Fruit fly (Drosophila melanogaster) whole organism, embryonic: Measurements from ENCODE around the gene CG3448.

ENCODE experiments used
- Atf-2 ChIP-seq: fragments of 200-800 bp; sonication (Bioruptor generic); optimal IDR thresholded peaks from 2 replicates; lab custom pipeline; 2016; ENCODE audit warnings: missing biosample characterization, missing genetic modification characterization
- Atf6 ChIP-seq: fragments of 200-800 bp; sonication (Bioruptor generic); IDR thresholded peaks from 2 replicates; pipeline ENCODE4 v1.3.6; 2022; ENCODE audit warnings: missing biosample characterization, missing genetic modification characterization
- Bteb2 ChIP-seq: fragments of 200-800 bp; sonication (Bioruptor generic); optimal IDR thresholded peaks from 2 replicates; lab custom pipeline; 2016; ENCODE audit warnings: missing biosample characterization, missing genetic modification characterization
- CG10321 ChIP-seq: fragments of 200-800 bp; sonication (Bioruptor generic); IDR thresholded peaks from 2 replicates; pipeline ENCODE4 v1.3.6; 2022; ENCODE audit warnings: missing biosample characterization, missing genetic modification characterization
- CG10366 ChIP-seq: fragments of 200-800 bp; sonication (Bioruptor generic); IDR thresholded peaks from 2 replicates; pipeline ENCODE4 v1.3.6; 2022; ENCODE audit warnings: missing biosample characterization, missing genetic modification characterization
- CG10959 ChIP-seq: fragments of 200-800 bp; sonication (Bioruptor generic); IDR thresholded peaks from 2 replicates; pipeline ENCODE4 v1.3.6; 2022; ENCODE audit warnings: missing biosample characterization, missing genetic modification characterization
- CG11723 ChIP-seq: fragments of 200-800 bp; sonication (Bioruptor generic); optimal IDR thresholded peaks from 2 replicates; lab custom pipeline; 2017; ENCODE audit warnings: missing biosample characterization, mild to moderate bottlenecking, missing genetic modification characterization
- CG12236 ChIP-seq: fragments of 200-800 bp; sonication (Bioruptor generic); optimal IDR thresholded peaks from 2 replicates; lab custom pipeline; 2016; ENCODE audit warnings: missing biosample characterization, missing genetic modification characterization
- CG12299 ChIP-seq: fragments of 200-800 bp; sonication (Bioruptor generic); optimal IDR thresholded peaks from 2 replicates; lab custom pipeline; 2018; ENCODE audit warnings: missing biosample characterization, mild to moderate bottlenecking, missing genetic modification characterization
- CG12391 ChIP-seq: fragments of 200-800 bp; sonication (Bioruptor generic); optimal IDR thresholded peaks from 3 replicates; lab custom pipeline; 2018; ENCODE audit warnings: missing biosample characterization, mild to moderate bottlenecking, missing genetic modification characterization, moderate library complexity
- CG12942 ChIP-seq: fragments of 200-800 bp; sonication (Bioruptor generic); optimal IDR thresholded peaks from 3 replicates; lab custom pipeline; 2016; ENCODE audit warnings: missing biosample characterization, missing genetic modification characterization
- CG16815 ChIP-seq: fragments of 200-800 bp; sonication (Bioruptor generic); optimal IDR thresholded peaks from 3 replicates; lab custom pipeline; 2017; ENCODE audit warnings: missing biosample characterization, mild to moderate bottlenecking, missing genetic modification characterization
- CG17186 ChIP-seq: fragments of 200-800 bp; sonication (Bioruptor generic); optimal IDR thresholded peaks from 3 replicates; lab custom pipeline; 2017; ENCODE audit warnings: missing biosample characterization, missing genetic modification reagents, missing genetic modification characterization
- CG17328 ChIP-seq: fragments of 200-800 bp; sonication (Bioruptor generic); IDR thresholded peaks from 2 replicates; pipeline ENCODE4 v1.3.6; 2022; ENCODE audit warnings: missing biosample characterization, missing genetic modification characterization
- CG18011 ChIP-seq: fragments of 200-800 bp; sonication (Bioruptor generic); optimal IDR thresholded peaks from 2 replicates; lab custom pipeline; 2017; ENCODE audit warnings: missing biosample characterization, missing genetic modification characterization, mild to moderate bottlenecking, moderate library complexity, missing genotype
- CG2712 ChIP-seq: fragments of 200-800 bp; optimal IDR thresholded peaks from 3 replicates; lab custom pipeline; 2019; ENCODE audit warnings: missing biosample characterization, mild to moderate bottlenecking, missing genetic modification characterization, moderate library complexity
- CG3065 ChIP-seq: fragments of 200-800 bp; sonication (Bioruptor generic); optimal IDR thresholded peaks from 2 replicates; lab custom pipeline; 2016; ENCODE audit warnings: missing biosample characterization, missing genetic modification characterization
- CG32532 ChIP-seq: fragments of 200-800 bp; sonication (Bioruptor generic); IDR thresholded peaks from 2 replicates; pipeline ENCODE4 v1.3.6; 2022; ENCODE audit warnings: missing biosample characterization, missing genetic modification characterization
- CG4617 ChIP-seq: fragments of 200-800 bp; sonication (Bioruptor generic); optimal IDR thresholded peaks from 3 replicates; lab custom pipeline; 2016; ENCODE audit warnings: missing biosample characterization, missing genetic modification characterization, borderline replicate concordance
- CG5180 ChIP-seq: fragments of 200-800 bp; sonication (Bioruptor generic); optimal IDR thresholded peaks from 3 replicates; lab custom pipeline; 2017; ENCODE audit warnings: missing biosample characterization, missing genetic modification characterization, mild to moderate bottlenecking, moderate library complexity, missing genetic modification reagents
- CG5245 ChIP-seq: fragments of 200-800 bp; sonication (Bioruptor generic); optimal IDR thresholded peaks from 3 replicates; lab custom pipeline; 2016; ENCODE audit warnings: missing biosample characterization, missing genetic modification characterization
- CG9727 ChIP-seq: fragments of 200-800 bp; sonication (Bioruptor generic); optimal IDR thresholded peaks from 3 replicates; lab custom pipeline; 2017; ENCODE audit warnings: missing biosample characterization, mild to moderate bottlenecking, missing genetic modification characterization
- CG9932 ChIP-seq: fragments of 200-800 bp; sonication (Bioruptor generic); IDR thresholded peaks from 2 replicates; pipeline ENCODE4 v1.3.6; 2022; ENCODE audit warnings: missing biosample characterization, missing genetic modification characterization
- D ChIP-seq, 2 experiments: fragments of 200-800 bp in 1 of 2; fragments of >200 bp in 1 of 2; sonication (Bioruptor generic) in 1 of 2; optimal IDR thresholded peaks; 2 replicates in 1 of 2; 3 replicates in 1 of 2; lab custom pipeline; 2017; ENCODE audit warnings: mild to moderate bottlenecking in 1 of 2, missing biosample characterization in 1 of 2, missing genetic modification characterization in 1 of 2, missing genetic modification reagents in 1 of 2
- Dip3 ChIP-seq: fragments of 200-800 bp; sonication (Bioruptor generic); optimal IDR thresholded peaks from 3 replicates; lab custom pipeline; 2016; ENCODE audit warnings: missing biosample characterization, missing genetic modification characterization
- Dll ChIP-seq: fragments of 200-800 bp; sonication (Bioruptor generic); IDR thresholded peaks from 4 replicates; pipeline ENCODE4 v1.3.6; 2022; ENCODE audit warnings: missing biosample characterization, missing genetic modification characterization; ENCODE audit not compliant: partially characterized antibody
- Fer1 ChIP-seq: fragments of 200-800 bp; sonication (Bioruptor generic); optimal IDR thresholded peaks from 2 replicates; lab custom pipeline; 2017; ENCODE audit warnings: missing biosample characterization, mild to moderate bottlenecking, missing genetic modification characterization
- H2.0 ChIP-seq: fragments of 200-800 bp; sonication (Bioruptor generic); IDR thresholded peaks from 2 replicates; pipeline ENCODE4 v1.3.6; 2022; ENCODE audit warnings: missing biosample characterization, missing genetic modification characterization
- Med ChIP-seq: fragments of 200-800 bp; sonication (Bioruptor generic); peaks from one replicate; lab custom pipeline; 2016; ENCODE audit warnings: missing biosample characterization, missing genetic modification characterization, mild to moderate bottlenecking, inconsistent platforms, moderate library complexity
- Mes4 ChIP-seq: fragments of 200-800 bp; sonication (Bioruptor generic); optimal IDR thresholded peaks from 2 replicates; lab custom pipeline; 2016; ENCODE audit warnings: missing biosample characterization, missing genetic modification characterization
- NfI ChIP-seq: fragments of 200-800 bp; sonication (Bioruptor generic); optimal IDR thresholded peaks from 3 replicates; lab custom pipeline; 2018; ENCODE audit warnings: missing biosample characterization, mild to moderate bottlenecking, missing genetic modification characterization, moderate library complexity
- Opbp ChIP-seq: fragments of 200-800 bp; sonication (Bioruptor generic); IDR thresholded peaks from 3 replicates; pipeline ENCODE4 v1.3.6; 2022; ENCODE audit warnings: missing biosample characterization, missing genetic modification characterization; ENCODE audit not compliant: partially characterized antibody
- Side ChIP-seq: fragments of 200-800 bp; sonication (Bioruptor generic); optimal IDR thresholded peaks from 2 replicates; lab custom pipeline; 2016; ENCODE audit warnings: missing biosample characterization, missing genetic modification characterization
- Sox102F ChIP-seq: fragments of 200-800 bp; sonication (Bioruptor generic); optimal IDR thresholded peaks from 2 replicates; lab custom pipeline; 2018; ENCODE audit warnings: missing biosample characterization, mild to moderate bottlenecking, missing genetic modification characterization, moderate library complexity
- Sry-δ ChIP-seq: fragments of 200-800 bp; sonication (Bioruptor generic); optimal IDR thresholded peaks from 2 replicates; lab custom pipeline; 2016; ENCODE audit warnings: missing biosample characterization, missing genetic modification characterization
- al ChIP-seq: fragments of 200-800 bp; sonication (Bioruptor generic); IDR thresholded peaks from 2 replicates; pipeline ENCODE4 v1.3.6; 2022; ENCODE audit warnings: missing biosample characterization, missing genetic modification characterization
- caup ChIP-seq: fragments of 200-800 bp; sonication (Bioruptor generic); optimal IDR thresholded peaks from 3 replicates; lab custom pipeline; 2017; ENCODE audit warnings: missing biosample characterization, mild to moderate bottlenecking, missing genetic modification characterization, moderate library complexity; ENCODE audit not compliant: severe bottlenecking
- ewg ChIP-seq: fragments of 200-800 bp; sonication (Bioruptor generic); optimal IDR thresholded peaks from 3 replicates; lab custom pipeline; 2017; ENCODE audit warnings: mild to moderate bottlenecking, missing biosample characterization, missing genetic modification reagents, missing genetic modification characterization
- eyg ChIP-seq: fragments of 200-800 bp; sonication (Bioruptor generic); optimal IDR thresholded peaks from 3 replicates; lab custom pipeline; 2016; ENCODE audit warnings: missing biosample characterization, missing genetic modification characterization
- gfzf ChIP-seq: fragments of 200-800 bp; sonication (Bioruptor generic); optimal IDR thresholded peaks from 2 replicates; lab custom pipeline; 2016; ENCODE audit warnings: missing biosample characterization, mild to moderate bottlenecking, missing genetic modification characterization, moderate library complexity
- h ChIP-seq: fragments of >200 bp; optimal IDR thresholded peaks from 2 replicates; lab custom pipeline; 2017
- pzg ChIP-seq: fragments of 200-800 bp; sonication (Bioruptor generic); optimal IDR thresholded peaks from 3 replicates; lab custom pipeline; 2018; ENCODE audit warnings: missing biosample characterization, mild to moderate bottlenecking, missing genetic modification characterization, moderate library complexity
- sens ChIP-seq: fragments of 200-800 bp; sonication (Bioruptor generic); peaks from one replicate; lab custom pipeline; 2016; ENCODE audit warnings: missing biosample characterization, missing genetic modification characterization
- so ChIP-seq: fragments of 200-800 bp; sonication (Bioruptor generic); IDR thresholded peaks from 3 replicates; pipeline ENCODE4 v1.3.6; 2022; ENCODE audit warnings: missing biosample characterization, missing genetic modification characterization
- stwl ChIP-seq: fragments of 200-800 bp; sonication (Bioruptor generic); optimal IDR thresholded peaks from 3 replicates; lab custom pipeline; 2018; ENCODE audit warnings: missing biosample characterization, mild to moderate bottlenecking, missing genetic modification characterization, moderate library complexity
- trem ChIP-seq: fragments of 200-800 bp; optimal IDR thresholded peaks from 3 replicates; lab custom pipeline; 2019; ENCODE audit warnings: missing biosample characterization, mild to moderate bottlenecking, missing genetic modification characterization, moderate library complexity
- trh ChIP-seq: fragments of 200-800 bp; sonication (Bioruptor generic); optimal IDR thresholded peaks from 2 replicates; lab custom pipeline; 2016; ENCODE audit warnings: missing biosample characterization, missing genetic modification characterization
- tx ChIP-seq: fragments of 200-800 bp; sonication (Bioruptor generic); optimal IDR thresholded peaks from 2 replicates; lab custom pipeline; 2016; ENCODE audit warnings: missing biosample characterization, missing genetic modification characterization
- yki ChIP-seq: fragments of >200 bp; optimal IDR thresholded peaks from 3 replicates; lab custom pipeline; 2018
- zfh1 ChIP-seq: fragments of 200-800 bp; sonication (Bioruptor generic); IDR thresholded peaks from 3 replicates; pipeline ENCODE4 v1.3.6; 2022; ENCODE audit warnings: missing biosample characterization, missing genetic modification characterization

CG3448 gene

dm6 chr3L:9435315-9435714 is 16.1 kb downstream of the CG3448 start, which contains the start of gene CG42526 (continued):
- TF ChIP-seq Dip3 (GFP tag; lab: Kevin White, UChicago) (peak; percentile 56), Side (no peak), Mes4 (GFP tag; lab: Kevin White, UChicago) (peak; percentile 27), CG16815 (GFP tag; lab: Kevin White, UChicago) (no peak), CG10366 (GFP tag; lab: Robert Waterston, UW) (peak; percentile 55), CG2712 (tag; lab: Kevin White, UChicago) (peak; percentile 23), CG12299 (tag; lab: Kevin White, UChicago) (peak; percentile 28), H2.0 (GFP tag; lab: Robert Waterston, UW) (peak; percentile 66), so (GFP tag; lab: Robert Waterston, UW) (0 out of 3 replicates have a peak, but pooled peaks have one; percentile 22), eyg (peak; percentile 11), CG12236 (no peak), CG17186 (peak; percentile 96), D (optimal IDR thresholded peaks at IDR 0.05; lab: Kevin White, UChicago) (no peak), D (GFP tag; optimal IDR thresholded peaks at IDR 0.05; lab: Kevin White, UChicago) (no peak), Opbp (GFP tag; lab: Robert Waterston, UW) (0 out of 3 replicates have a peak, but pooled peaks have one; percentile 47), CG10321 (GFP tag; lab: Robert Waterston, UW) (0 out of 2 replicates have a peak, but pooled peaks have one; percentile 11), Atf-2 (GFP tag; lab: Kevin White, UChicago) (peak; percentile 22), CG9727 (GFP tag; lab: Kevin White, UChicago) (peak; percentile 17), h (lab: Kevin White, UChicago) (no peak), tx (peak; percentile 43), ewg (GFP tag; lab: Kevin White, UChicago) (peak; percentile 19), CG5180 (GFP tag; lab: Kevin White, UChicago) (no peak), trem (tag; lab: Kevin White, UChicago) (peak; percentile 25), CG17328 (peak; percentile 46; the same call in 1 of the 2 replicates), CG10959 (GFP tag; lab: Robert Waterston, UW) (no peak), zfh1 (GFP tag; lab: Robert Waterston, UW) (0 out of 3 replicates have a peak, but pooled peaks have one; percentile 16), Atf6 (GFP tag; lab: Robert Waterston, UW) (peak; percentile 63; the same call in 1 of the 2 replicates), Sry-δ (GFP tag; lab: Kevin White, UChicago) (peak; percentile 82), Fer1 (GFP tag; lab: Kevin White, UChicago) (peak; percentile 43), CG12942 (GFP tag; lab: Kevin White, UChicago) (peak; percentile 27), CG32532 (GFP tag; lab: Robert Waterston, UW) (peak; percentile 44; the same call in 1 of the 2 replicates), CG12391 (tag; lab: Kevin White, UChicago) (peak; percentile 56), CG11723 (GFP tag; lab: Kevin White, UChicago) (peak; percentile 33), CG9932 (GFP tag; lab: Robert Waterston, UW) (peak; percentile 76), Sox102F (GFP tag; lab: Kevin White, UChicago) (peak; percentile 30), CG18011 (GFP tag; lab: Kevin White, UChicago) (peak; percentile 20), yki (lab: Kevin White, UChicago) (no peak), NfI (GFP tag; lab: Kevin White, UChicago) (peak; percentile 31), caup (GFP tag; lab: Kevin White, UChicago) (peak; percentile 39), Bteb2 (GFP tag; lab: Kevin White, UChicago) (no peak), pzg (peak; percentile 79), Med (GFP tag; lab: Kevin White, UChicago) (peak; percentile 96), Dll (GFP tag; lab: Robert Waterston, UW) (peak; percentile 68), stwl (tag; lab: Kevin White, UChicago) (peak; percentile 75), trh (GFP tag; lab: Kevin White, UChicago) (no peak), CG4617 (GFP tag; lab: Kevin White, UChicago) (peak; percentile 9), al (GFP tag; lab: Robert Waterston, UW) (no peak), CG3065 (GFP tag; lab: Kevin White, UChicago) (no peak), gfzf (GFP tag; lab: Kevin White, UChicago) (peak; percentile 44), sens (GFP tag; lab: Kevin White, UChicago) (peak; percentile 80), CG5245 (GFP tag; lab: Kevin White, UChicago) (no peak)
